Fruit fly (Drosophila melanogaster) whole organism, embryonic: ENCODE results near the gene SIFaR.

Experiments
- ATbp ChIP-seq: fragments of 200-800 bp; sonication (Bioruptor generic); optimal IDR thresholded peaks from 2 replicates; lab custom pipeline; 2017; ENCODE audit warnings: missing biosample characterization, mild to moderate bottlenecking, missing genetic modification characterization, missing genetic modification reagents
- Abd-B ChIP-seq: fragments of 200-800 bp; sonication (Bioruptor generic); optimal IDR thresholded peaks from 2 replicates; lab custom pipeline; 2018; ENCODE audit warnings: missing biosample characterization, mild to moderate bottlenecking, missing genetic modification characterization, moderate library complexity
- Adf1 ChIP-seq: fragments of 200-800 bp; sonication (Bioruptor generic); IDR thresholded peaks from 2 replicates; pipeline ENCODE4 v1.3.6; 2022; ENCODE audit warnings: missing biosample characterization, missing genetic modification characterization
- B-H1 ChIP-seq: fragments of 200-800 bp; sonication (Bioruptor generic); IDR thresholded peaks from 3 replicates; pipeline ENCODE4 v1.3.6; 2022; ENCODE audit warnings: missing biosample characterization, missing genetic modification characterization
- CG10959 ChIP-seq: fragments of 200-800 bp; sonication (Bioruptor generic); IDR thresholded peaks from 2 replicates; pipeline ENCODE4 v1.3.6; 2022; ENCODE audit warnings: missing biosample characterization, missing genetic modification characterization
- CG12391 ChIP-seq: fragments of 200-800 bp; sonication (Bioruptor generic); optimal IDR thresholded peaks from 3 replicates; lab custom pipeline; 2018; ENCODE audit warnings: missing biosample characterization, mild to moderate bottlenecking, missing genetic modification characterization, moderate library complexity
- CG12769 ChIP-seq: fragments of 200-800 bp; sonication (Bioruptor generic); optimal IDR thresholded peaks from 2 replicates; lab custom pipeline; 2019; ENCODE audit warnings: missing biosample characterization, mild to moderate bottlenecking, missing genetic modification characterization, moderate library complexity
- CG13296 ChIP-seq: fragments of 200-800 bp; sonication (Bioruptor generic); optimal IDR thresholded peaks from 3 replicates; lab custom pipeline; 2018; ENCODE audit warnings: missing biosample characterization, mild to moderate bottlenecking, missing genetic modification characterization
- CG14014 ChIP-seq: fragments of 200-800 bp; sonication (Bioruptor generic); IDR thresholded peaks from 2 replicates; pipeline ENCODE4 v1.3.6; 2022; ENCODE audit warnings: missing biosample characterization, missing genetic modification characterization
- CG14050 ChIP-seq: fragments of 200-800 bp; sonication (Bioruptor generic); IDR thresholded peaks from 3 replicates; pipeline ENCODE4 v1.3.6; 2022; ENCODE audit warnings: missing biosample characterization, missing genetic modification characterization
- CG15479 ChIP-seq: fragments of 200-800 bp; sonication (Bioruptor generic); optimal IDR thresholded peaks from 3 replicates; lab custom pipeline; 2019; ENCODE audit warnings: missing biosample characterization, mild to moderate bottlenecking, missing genetic modification characterization, moderate library complexity
- CG17328 ChIP-seq: fragments of 200-800 bp; sonication (Bioruptor generic); IDR thresholded peaks from 2 replicates; pipeline ENCODE4 v1.3.6; 2022; ENCODE audit warnings: missing biosample characterization, missing genetic modification characterization
- CG2120 ChIP-seq: fragments of 200-800 bp; sonication (Bioruptor generic); optimal IDR thresholded peaks from 3 replicates; lab custom pipeline; 2016; ENCODE audit warnings: missing biosample characterization, missing genetic modification characterization
- CG2202 ChIP-seq: fragments of 200-800 bp; sonication (Bioruptor generic); optimal IDR thresholded peaks from 2 replicates; lab custom pipeline; 2018; ENCODE audit warnings: missing biosample characterization, mild to moderate bottlenecking, missing genetic modification characterization
- CG34376 ChIP-seq: fragments of 200-800 bp; sonication (Bioruptor generic); optimal IDR thresholded peaks from 2 replicates; lab custom pipeline; 2018; ENCODE audit warnings: missing biosample characterization, mild to moderate bottlenecking, missing genetic modification characterization
- CG7271 ChIP-seq: fragments of 200-800 bp; sonication (Bioruptor generic); optimal IDR thresholded peaks from 2 replicates; lab custom pipeline; 2018; ENCODE audit warnings: missing biosample characterization, mild to moderate bottlenecking, missing genetic modification characterization, moderate library complexity
- D ChIP-seq, 2 experiments: fragments of 200-800 bp in 1 of 2; fragments of >200 bp in 1 of 2; sonication (Bioruptor generic) in 1 of 2; optimal IDR thresholded peaks; 2 replicates in 1 of 2; 3 replicates in 1 of 2; lab custom pipeline; 2017; ENCODE audit warnings: mild to moderate bottlenecking in 1 of 2, missing biosample characterization in 1 of 2, missing genetic modification characterization in 1 of 2, missing genetic modification reagents in 1 of 2
- Dad ChIP-seq: fragments of 200-800 bp; sonication (Bioruptor generic); optimal IDR thresholded peaks from 3 replicates; lab custom pipeline; 2016; ENCODE audit warnings: missing biosample characterization, missing genetic modification characterization
- Dfd ChIP-seq, 2 experiments: fragments of >200 bp; optimal IDR thresholded peaks; 2 replicates each; lab custom pipeline; 2017; ENCODE audit warnings: missing biosample characterization in 2 of 2, missing genetic modification characterization in 2 of 2
- Doc3 ChIP-seq: fragments of 200-800 bp; sonication (Bioruptor generic); IDR thresholded peaks from 3 replicates; pipeline ENCODE4 v1.3.6; 2022; ENCODE audit warnings: missing biosample characterization, missing genetic modification characterization; ENCODE audit not compliant: partially characterized antibody
- E2f1 ChIP-seq: fragments of 200-800 bp; sonication (Bioruptor generic); IDR thresholded peaks from 2 replicates; pipeline ENCODE4 v1.3.6; 2022; ENCODE audit warnings: missing biosample characterization, missing genetic modification characterization
- Fer3 ChIP-seq: fragments of 200-800 bp; sonication (Bioruptor generic); optimal IDR thresholded peaks from 2 replicates; lab custom pipeline; 2018; ENCODE audit warnings: missing biosample characterization, mild to moderate bottlenecking, missing genetic modification characterization, moderate library complexity
- HLH3B ChIP-seq: fragments of 200-800 bp; sonication (Bioruptor generic); IDR thresholded peaks from 2 replicates; pipeline ENCODE4 v1.3.6; 2022; ENCODE audit warnings: missing biosample characterization, missing genetic modification characterization
- Hsf ChIP-seq: fragments of 200-800 bp; sonication (Bioruptor generic); optimal IDR thresholded peaks from 3 replicates; lab custom pipeline; 2016; ENCODE audit warnings: missing biosample characterization, missing genetic modification characterization
- NC2α ChIP-seq: fragments of 200-800 bp; sonication (Bioruptor generic); optimal IDR thresholded peaks from 2 replicates; lab custom pipeline; 2016; ENCODE audit warnings: missing biosample characterization, missing genetic modification characterization
- NC2β ChIP-seq: fragments of 200-800 bp; sonication (Bioruptor generic); optimal IDR thresholded peaks from 2 replicates; lab custom pipeline; 2016; ENCODE audit warnings: missing biosample characterization, missing genetic modification characterization
- NFAT ChIP-seq: fragments of 200-800 bp; sonication (Bioruptor generic); IDR thresholded peaks from 2 replicates; pipeline ENCODE4 v1.3.6; 2022; ENCODE audit warnings: missing biosample characterization, missing genetic modification characterization
- Pdp1 ChIP-seq, 2 experiments: fragments of 200-800 bp; sonication (Bioruptor generic); optimal IDR thresholded peaks; 3 replicates each; lab custom pipeline; 2016; ENCODE audit warnings: missing biosample characterization in 2 of 2, missing genetic modification characterization in 2 of 2, mild to moderate bottlenecking in 1 of 2, moderate library complexity in 1 of 2
- Ravus ChIP-seq: fragments of 200-800 bp; sonication (Bioruptor generic); IDR thresholded peaks from 2 replicates; pipeline ENCODE4 v1.3.6; 2022; ENCODE audit warnings: missing biosample characterization, missing genetic modification characterization
- Scr ChIP-seq: fragments of 200-800 bp; sonication (Bioruptor generic); IDR thresholded peaks from 2 replicates; pipeline ENCODE4 v1.3.6; 2022; ENCODE audit warnings: missing biosample characterization, missing genetic modification characterization; ENCODE audit not compliant: partially characterized antibody
- YL-1 ChIP-seq: fragments of 200-800 bp; sonication (Bioruptor generic); optimal IDR thresholded peaks from 3 replicates; lab custom pipeline; 2017; ENCODE audit warnings: missing biosample characterization, mild to moderate bottlenecking, missing genetic modification characterization
- chn ChIP-seq: fragments of 200-800 bp; sonication (Bioruptor generic); optimal IDR thresholded peaks from 2 replicates; lab custom pipeline; 2016; ENCODE audit warnings: missing biosample characterization, missing genetic modification characterization
- crc ChIP-seq: fragments of 200-800 bp; sonication (Bioruptor generic); optimal IDR thresholded peaks from 2 replicates; lab custom pipeline; 2016; ENCODE audit warnings: missing biosample characterization, missing genetic modification characterization
- disco-r ChIP-seq: fragments of 200-800 bp; sonication (Bioruptor generic); optimal IDR thresholded peaks from 2 replicates; lab custom pipeline; 2016; ENCODE audit warnings: missing biosample characterization, missing genetic modification characterization
- dm ChIP-seq: fragments of 200-800 bp; sonication (Bioruptor generic); optimal IDR thresholded peaks from 3 replicates; lab custom pipeline; 2016; ENCODE audit warnings: missing biosample characterization, missing genetic modification characterization
- en ChIP-seq: fragments of 200-800 bp; sonication (Bioruptor generic); optimal IDR thresholded peaks from 2 replicates; lab custom pipeline; 2016; ENCODE audit warnings: missing biosample characterization, missing genetic modification characterization
- fd96Cb ChIP-seq: fragments of 200-800 bp; sonication (Bioruptor generic); optimal IDR thresholded peaks from 2 replicates; lab custom pipeline; 2018; ENCODE audit warnings: missing biosample characterization, mild to moderate bottlenecking, missing genetic modification characterization, moderate library complexity
- fru ChIP-seq: fragments of >200 bp; optimal IDR thresholded peaks from 2 replicates; lab custom pipeline; 2017
- gfzf ChIP-seq: fragments of 200-800 bp; sonication (Bioruptor generic); optimal IDR thresholded peaks from 2 replicates; lab custom pipeline; 2016; ENCODE audit warnings: missing biosample characterization, mild to moderate bottlenecking, missing genetic modification characterization, moderate library complexity
- hbn ChIP-seq: fragments of 200-800 bp; sonication (Bioruptor generic); IDR thresholded peaks from 2 replicates; pipeline ENCODE4 v1.3.6; 2022; ENCODE audit warnings: missing biosample characterization, missing genetic modification characterization; ENCODE audit not compliant: partially characterized antibody
- ind ChIP-seq: fragments of 200-800 bp; sonication (Bioruptor generic); optimal IDR thresholded peaks from 3 replicates; lab custom pipeline; 2016; ENCODE audit warnings: missing biosample characterization, missing genetic modification characterization
- kay ChIP-seq: fragments of 200-800 bp; sonication (Bioruptor generic); optimal IDR thresholded peaks from 2 replicates; lab custom pipeline; 2016; ENCODE audit warnings: missing biosample characterization, missing genetic modification characterization
- lbe ChIP-seq: fragments of 200-800 bp; sonication (Bioruptor generic); optimal IDR thresholded peaks from 2 replicates; lab custom pipeline; 2016; ENCODE audit warnings: missing biosample characterization, mild to moderate bottlenecking, missing genetic modification characterization
- p53 ChIP-seq: fragments of 200-800 bp; sonication (Bioruptor generic); optimal IDR thresholded peaks from 2 replicates; lab custom pipeline; 2016; ENCODE audit warnings: missing biosample characterization, missing genetic modification characterization
- pfk ChIP-seq: fragments of 200-800 bp; sonication (Bioruptor generic); optimal IDR thresholded peaks from 2 replicates; lab custom pipeline; 2018; ENCODE audit warnings: missing biosample characterization, mild to moderate bottlenecking, missing genetic modification characterization, moderate library complexity
- ro ChIP-seq: fragments of 200-800 bp; sonication (Bioruptor generic); IDR thresholded peaks from 2 replicates; pipeline ENCODE4 v1.3.6; 2022; ENCODE audit warnings: missing biosample characterization, missing genetic modification characterization
- scrt ChIP-seq: fragments of 200-800 bp; sonication (Bioruptor generic); optimal IDR thresholded peaks from 2 replicates; lab custom pipeline; 2018; ENCODE audit warnings: missing biosample characterization, mild to moderate bottlenecking, missing genetic modification characterization, moderate library complexity
- sens ChIP-seq: fragments of 200-800 bp; sonication (Bioruptor generic); peaks from one replicate; lab custom pipeline; 2016; ENCODE audit warnings: missing biosample characterization, missing genetic modification characterization
- tup ChIP-seq: fragments of 200-800 bp; sonication (Bioruptor generic); optimal IDR thresholded peaks from 2 replicates; lab custom pipeline; 2016; ENCODE audit warnings: missing biosample characterization, mild to moderate bottlenecking, missing genetic modification characterization, moderate library complexity
- vvl ChIP-seq: fragments of 200-800 bp; sonication (Bioruptor generic); IDR thresholded peaks from 2 replicates; pipeline ENCODE4 v1.3.6; 2022; ENCODE audit warnings: missing biosample characterization, missing genetic modification characterization
- z ChIP-seq: fragments of 200-800 bp; sonication (Bioruptor generic); IDR thresholded peaks from 3 replicates; pipeline ENCODE4 v1.3.6; 2022; ENCODE audit warnings: missing biosample characterization, missing genetic modification characterization

Gene SIFaR

DNA sequence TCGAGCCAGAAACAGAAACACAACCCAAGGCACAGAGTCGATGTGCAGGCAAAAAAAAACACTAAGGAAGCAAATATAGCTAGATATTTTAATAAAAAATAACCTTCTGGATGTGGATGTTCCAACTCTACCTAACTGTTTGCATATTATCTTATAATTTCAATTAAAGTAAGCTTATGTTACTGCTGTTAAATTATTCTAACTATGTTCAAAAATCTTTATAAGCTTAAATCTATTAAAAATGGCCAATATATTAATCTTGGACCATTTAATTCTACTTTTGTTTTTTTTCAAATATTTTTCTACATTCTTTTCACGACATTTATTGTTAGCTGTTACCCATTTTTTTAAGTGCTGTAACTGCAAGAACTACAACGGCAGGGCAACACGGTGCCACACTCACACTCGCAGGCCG lies 45.2 kb upstream of the SIFaR start (continued):
- TF ChIP-seq lbe (GFP tag; lab: Kevin White, UChicago): no peak
- no peak for TF ChIP-seq NC2α (GFP tag; lab: Kevin White, UChicago)
- TF ChIP-seq YL-1: no peak
- TF ChIP-seq CG12391: peak; percentile 74
- no peak; the same call in 1 of the 2 replicates for TF ChIP-seq E2f1 (GFP tag; lab: Robert Waterston, UW)
- peak; percentile 49 for TF ChIP-seq Fer3
- TF ChIP-seq CG17328 (GFP tag; lab: Robert Waterston, UW): peak; percentile 31; the same call in 1 of the 2 replicates
- peak; percentile 8 for TF ChIP-seq disco-r (GFP tag; lab: Kevin White, UChicago)
- peak; percentile 57 for TF ChIP-seq fd96Cb
- no peak for TF ChIP-seq vvl (GFP tag; lab: Robert Waterston, UW)
- TF ChIP-seq Abd-B (GFP tag; lab: Kevin White, UChicago): peak; percentile 50
- no peak for TF ChIP-seq Adf1 (GFP tag; lab: Robert Waterston, UW)
- no peak for TF ChIP-seq tup (GFP tag; lab: Kevin White, UChicago)
- no peak for TF ChIP-seq CG12769
- TF ChIP-seq chn (GFP tag; lab: Kevin White, UChicago): no peak
- no peak for TF ChIP-seq CG14050 (GFP tag; lab: Robert Waterston, UW)
- no peak for TF ChIP-seq pfk (GFP tag; lab: Kevin White, UChicago)
- peak; percentile 74 for TF ChIP-seq CG2120 (GFP tag; lab: Kevin White, UChicago)
- TF ChIP-seq Dfd (GFP tag; optimal IDR thresholded peaks at IDR 0.05; lab: Kevin White, UChicago): no peak
- no peak for TF ChIP-seq Scr (GFP tag; lab: Robert Waterston, UW)
- no peak for TF ChIP-seq CG2202
- no peak for TF ChIP-seq CG7271 (tag; lab: Kevin White, UChicago)
- no peak for TF ChIP-seq CG15479 (GFP tag; lab: Kevin White, UChicago)
- TF ChIP-seq hbn: no peak
- TF ChIP-seq HLH3B: peak; percentile 50; the same call in 1 of the 2 replicates
- no peak for TF ChIP-seq p53 (GFP tag; lab: Kevin White, UChicago)
- peak; percentile 51 for TF ChIP-seq Hsf
- TF ChIP-seq CG13296 (GFP tag; lab: Kevin White, UChicago): peak; percentile 13
- no peak for TF ChIP-seq z (GFP tag; lab: Robert Waterston, UW)
- TF ChIP-seq Ravus (GFP tag; lab: Robert Waterston, UW): no peak
- TF ChIP-seq sens (GFP tag; lab: Kevin White, UChicago): peak; percentile 84
- no peak for TF ChIP-seq Dad (GFP tag; lab: Kevin White, UChicago)
- peak in 1 of 2 experiments; percentile 45 for TF ChIP-seq Pdp1 (GFP tag; optimal IDR thresholded peaks at IDR 0.05; lab: Kevin White, UChicago)
- TF ChIP-seq ind (GFP tag; lab: Kevin White, UChicago): peak; percentile 51
- TF ChIP-seq Doc3 (GFP tag; lab: Robert Waterston, UW): no peak
- no peak for TF ChIP-seq CG10959 (GFP tag; lab: Robert Waterston, UW)
- no peak for TF ChIP-seq dm (GFP tag; lab: Kevin White, UChicago)
- no peak for TF ChIP-seq CG14014 (GFP tag; lab: Robert Waterston, UW)
- TF ChIP-seq en: no peak
- TF ChIP-seq gfzf (GFP tag; lab: Kevin White, UChicago): no peak
- no peak for TF ChIP-seq NFAT (GFP tag; lab: Robert Waterston, UW)
- TF ChIP-seq CG34376 (GFP tag; lab: Kevin White, UChicago): no peak
- peak; percentile 37 for TF ChIP-seq ATbp (GFP tag; lab: Kevin White, UChicago)
- no peak for TF ChIP-seq D (optimal IDR thresholded peaks at IDR 0.05; lab: Kevin White, UChicago)
- TF ChIP-seq D (GFP tag; optimal IDR thresholded peaks at IDR 0.05; lab: Kevin White, UChicago): peak; percentile 51
- no peak; the same call in 2 of the 3 replicates for TF ChIP-seq B-H1 (GFP tag; lab: Robert Waterston, UW)
- TF ChIP-seq crc (GFP tag; lab: Kevin White, UChicago): no peak
- TF ChIP-seq NC2β (GFP tag; lab: Kevin White, UChicago): no peak
- TF ChIP-seq fru (lab: Kevin White, UChicago): no peak
- no peak for TF ChIP-seq ro
- TF ChIP-seq scrt: no peak
- peak; percentile 22 for TF ChIP-seq kay (GFP tag; lab: Kevin White, UChicago)
